Worm (Caenorhabditis elegans) whole organism, L1 larva: Measurements from ENCODE around the gene pals-31.

Experiments used
- Y116A8C.19 ChIP-seq: sonication (generic microtip); optimal IDR thresholded peaks from 2 replicates; lab custom pipeline; 2016; ENCODE audit warnings: missing compliant biosample characterization, missing genetic modification characterization, borderline replicate concordance
- aly-2 ChIP-seq: fragments of 150-350 bp; optimal IDR thresholded peaks from 2 replicates; lab custom pipeline; 2014; ENCODE audit warnings: missing biosample characterization, missing genetic modification characterization
- ama-1 ChIP-seq: fragments of 150-350 bp; optimal IDR thresholded peaks from 2 replicates; lab custom pipeline; 2014
- ceh-63 ChIP-seq: fragments of 200-800 bp; sonication (Bioruptor generic); optimal IDR thresholded peaks from 2 replicates; lab custom pipeline; 2018; ENCODE audit warnings: mild to moderate bottlenecking, missing genetic modification characterization, missing compliant biosample characterization
- ceh-8 ChIP-seq: fragments of 200-800 bp; sonication (Bioruptor generic); optimal IDR thresholded peaks from 2 replicates; lab custom pipeline; 2018; ENCODE audit warnings: mild to moderate bottlenecking, missing genetic modification characterization, moderate library complexity, missing compliant biosample characterization
- ceh-90 ChIP-seq: sonication (generic microtip); optimal IDR thresholded peaks from 2 replicates; lab custom pipeline; 2016; ENCODE audit warnings: missing genetic modification characterization, missing compliant biosample characterization
- ces-1 ChIP-seq: fragments of 150-350 bp; optimal IDR thresholded peaks from 2 replicates; lab custom pipeline; 2014; ENCODE audit warnings: missing biosample characterization, missing genetic modification reagents, missing genetic modification characterization
- efl-3 ChIP-seq: fragments of 200-800 bp; sonication (Bioruptor generic); optimal IDR thresholded peaks from 2 replicates; lab custom pipeline; 2018; ENCODE audit warnings: mild to moderate bottlenecking, missing genetic modification characterization, missing compliant biosample characterization
- egl-13 ChIP-seq: sonication (generic microtip); optimal IDR thresholded peaks from 2 replicates; lab custom pipeline; 2016; ENCODE audit warnings: missing genotype, missing genetic modification reagents, missing genetic modification characterization, missing compliant biosample characterization
- elt-3 ChIP-seq, 6 experiments: fragments of 150-350 bp in 1 of 6; sonication (generic microtip); optimal IDR thresholded peaks; 2 replicates each; lab custom pipeline; 2017 to 2018; ENCODE audit warnings: missing biosample characterization in 6 of 6, missing genetic modification characterization in 6 of 6, inconsistent platforms in 1 of 6
- fkh-8 ChIP-seq: sonication (generic microtip); optimal IDR thresholded peaks from 2 replicates; lab custom pipeline; 2016; ENCODE audit warnings: mild to moderate bottlenecking, missing genetic modification characterization, missing compliant biosample characterization
- hlh-4 ChIP-seq: sonication (generic microtip); optimal IDR thresholded peaks from 2 replicates; lab custom pipeline; 2016; ENCODE audit warnings: mild to moderate bottlenecking, missing genetic modification characterization, missing compliant biosample characterization
- isw-1 ChIP-seq: fragments of 200-800 bp; sonication (Bioruptor generic); IDR thresholded peaks from 2 replicates; pipeline ENCODE4 v1.3.6; 2022; ENCODE audit warnings: missing genetic modification characterization, missing compliant biosample characterization
- lin-13 ChIP-seq: fragments of 150-350 bp; optimal IDR thresholded peaks from 2 replicates; lab custom pipeline; 2014; ENCODE audit warnings: missing biosample characterization, missing genetic modification reagents, missing genetic modification characterization
- lin-15B ChIP-seq: fragments of 150-350 bp; sonication (generic microtip); optimal IDR thresholded peaks from 3 replicates; lab custom pipeline; 2014; ENCODE audit warnings: missing biosample characterization, missing genetic modification characterization
- lin-35 ChIP-seq, 2 experiments: fragments of 150-350 bp; optimal IDR thresholded peaks; 2 replicates each; lab custom pipeline; 2014; ENCODE audit warnings: missing biosample characterization in 2 of 2, missing genetic modification characterization in 2 of 2, missing genetic modification reagents in 2 of 2
- lsy-2 ChIP-seq, 2 experiments: fragments of 150-350 bp; optimal IDR thresholded peaks; 2 replicates each; lab custom pipeline; 2014; ENCODE audit warnings: missing biosample characterization in 2 of 2, missing genetic modification characterization in 2 of 2
- mab-9 ChIP-seq: fragments of 200-800 bp; sonication (Bioruptor generic); IDR thresholded peaks from 2 replicates; pipeline ENCODE4 v1.3.6; 2022; ENCODE audit warnings: missing genetic modification reagents, missing genetic modification characterization, missing compliant biosample characterization
- nhr-20 ChIP-seq: sonication (generic microtip); optimal IDR thresholded peaks from 2 replicates; lab custom pipeline; 2016; ENCODE audit warnings: mild to moderate bottlenecking, missing genetic modification characterization, missing compliant biosample characterization
- nhr-76 ChIP-seq: sonication (generic microtip); optimal IDR thresholded peaks from 2 replicates; lab custom pipeline; 2017; ENCODE audit warnings: missing biosample characterization, missing genetic modification characterization
- pax-3 ChIP-seq: fragments of 200-800 bp; sonication (Bioruptor generic); optimal IDR thresholded peaks from 2 replicates; lab custom pipeline; 2018; ENCODE audit warnings: mild to moderate bottlenecking, missing genetic modification characterization, moderate library complexity, missing compliant biosample characterization
- pqm-1 ChIP-seq: sonication (generic microtip); optimal IDR thresholded peaks from 3 replicates; lab custom pipeline; 2017; ENCODE audit warnings: missing biosample characterization, missing genetic modification characterization
- rnt-1 ChIP-seq: sonication (generic microtip); optimal IDR thresholded peaks from 2 replicates; lab custom pipeline; 2016; ENCODE audit warnings: mild to moderate bottlenecking, missing genetic modification characterization, moderate library complexity, missing compliant biosample characterization
- skn-1 ChIP-seq: fragments of 150-350 bp; optimal IDR thresholded peaks from 2 replicates; lab custom pipeline; 2014; ENCODE audit warnings: missing biosample characterization, missing genetic modification characterization
- snu-23 ChIP-seq: sonication (generic microtip); optimal IDR thresholded peaks from 2 replicates; lab custom pipeline; 2016; ENCODE audit warnings: missing genetic modification characterization, missing compliant biosample characterization
- sox-4 ChIP-seq: sonication (generic microtip); optimal IDR thresholded peaks from 2 replicates; lab custom pipeline; 2016; ENCODE audit warnings: missing genetic modification characterization, missing compliant biosample characterization
- sup-37 ChIP-seq: fragments of 200-800 bp; sonication (Bioruptor generic); optimal IDR thresholded peaks from 2 replicates; lab custom pipeline; 2018; ENCODE audit warnings: mild to moderate bottlenecking, missing genetic modification characterization, missing compliant biosample characterization
- swsn-7 ChIP-seq: sonication (generic microtip); optimal IDR thresholded peaks from 2 replicates; lab custom pipeline; 2016; ENCODE audit warnings: missing genetic modification characterization, missing compliant biosample characterization
- tlp-1 ChIP-seq: fragments of 150-350 bp; optimal IDR thresholded peaks from 2 replicates; lab custom pipeline; 2014; ENCODE audit warnings: missing biosample characterization, missing genetic modification characterization
- unc-62 ChIP-seq: fragments of 150-350 bp; optimal IDR thresholded peaks from 2 replicates; lab custom pipeline; 2014; ENCODE audit warnings: missing biosample characterization, missing genetic modification reagents, missing genetic modification characterization
- unc-98 ChIP-seq: fragments of 200-800 bp; sonication (Bioruptor generic); IDR thresholded peaks from 2 replicates; pipeline ENCODE4 v1.3.6; 2022; ENCODE audit warnings: missing genetic modification characterization, missing compliant biosample characterization
- vab-15 ChIP-seq: sonication (generic microtip); optimal IDR thresholded peaks from 2 replicates; lab custom pipeline; 2017; ENCODE audit warnings: missing genotype, mild to moderate bottlenecking, missing genetic modification characterization, missing compliant biosample characterization
- xbp-1 ChIP-seq: sonication (generic microtip); optimal IDR thresholded peaks from 2 replicates; lab custom pipeline; 2016; ENCODE audit warnings: missing genetic modification characterization, missing compliant biosample characterization
- zag-1 ChIP-seq: fragments of 150-350 bp; optimal IDR thresholded peaks from 2 replicates; lab custom pipeline; 2014; ENCODE audit warnings: missing biosample characterization, missing genetic modification characterization

The pals-31 gene

DNA sequence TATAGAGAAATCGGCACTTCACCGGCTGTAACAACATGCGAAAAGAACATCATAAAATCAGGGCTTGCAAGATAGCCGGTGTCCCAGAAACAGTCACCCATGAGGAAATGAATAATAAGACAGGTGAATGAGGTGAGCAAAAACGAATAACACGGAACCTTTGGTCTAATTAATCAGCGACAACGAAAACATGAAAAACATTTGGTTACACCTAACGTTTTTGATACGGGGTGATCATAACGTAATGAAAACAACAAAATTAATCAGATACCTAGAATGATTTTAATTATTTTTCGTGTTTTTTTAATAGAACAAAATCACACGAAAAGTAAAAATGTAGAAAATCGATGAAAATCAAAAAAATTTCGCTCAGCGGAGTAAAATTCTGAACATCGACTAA, 19.4 kb downstream of the pals-31 start, which contains the start of gene srh-245:
srh-245 (minus strand) TSS at position 101 of the 400 bp plus-strand sequence.
- TF ChIP-seq unc-98 (GFP tag; lab: Robert Waterston, UW) = no peak
- no peak for TF ChIP-seq efl-3 (GFP tag; lab: Kevin White, UChicago)
- TF ChIP-seq snu-23 = no peak
- TF ChIP-seq vab-15 (tag; lab: Kevin White, UChicago) = no peak
- no peak for TF ChIP-seq isw-1 (GFP tag; lab: Robert Waterston, UW)
- no peak for TF ChIP-seq unc-62 (GFP tag; lab: Kevin White, UChicago)
- no peak for TF ChIP-seq swsn-7 (tag; lab: Kevin White, UChicago)
- TF ChIP-seq lin-13 (GFP tag; lab: Kevin White, UChicago) = no peak
- TF ChIP-seq ceh-8 (GFP tag; lab: Kevin White, UChicago) = no peak
- no peak for TF ChIP-seq rnt-1
- TF ChIP-seq Y116A8C.19 (tag; lab: Kevin White, UChicago) = no peak

DNA sequence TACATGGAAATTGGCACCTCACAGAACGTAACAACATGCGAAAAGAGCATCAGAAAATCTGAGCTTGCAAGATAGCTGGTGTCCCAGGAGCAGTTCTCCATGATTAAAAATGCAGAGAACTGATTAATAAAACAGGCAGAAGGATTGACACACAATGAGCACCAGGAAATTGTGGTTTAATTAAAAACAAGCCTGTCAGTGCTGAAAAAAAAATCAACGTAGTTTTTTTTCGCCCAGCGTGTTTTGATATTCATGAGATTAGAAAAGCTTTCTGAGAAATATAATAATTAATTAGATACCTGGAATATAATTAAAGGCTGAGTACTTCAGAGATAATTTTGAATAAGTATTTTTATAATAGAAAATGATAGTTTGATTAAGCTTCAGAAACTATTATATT, 21.3 kb downstream of the pals-31 start, which contains the start of gene srh-246:
srh-246 (minus strand) TSS at position 101 of the 400 bp plus-strand sequence.
- TF ChIP-seq lin-35 (GFP tag; optimal IDR thresholded peaks at IDR 0.05; lab: Kevin White, UChicago) (no peak), nhr-20 (tag; lab: Kevin White, UChicago) (no peak), egl-13 (tag; lab: Kevin White, UChicago) (no peak), ceh-90 (tag; lab: Kevin White, UChicago) (no peak), ceh-8 (GFP tag; lab: Kevin White, UChicago) (no peak), nhr-76 (tag; lab: Kevin White, UChicago) (no peak), ama-1 (lab: Kevin White, UChicago) (no peak), skn-1 (tag; lab: Kevin White, UChicago) (no peak), sup-37 (GFP tag; lab: Kevin White, UChicago) (no peak), aly-2 (tag; lab: Kevin White, UChicago) (no peak), pqm-1 (tag; lab: Kevin White, UChicago) (no peak), fkh-8 (no peak), isw-1 (GFP tag; lab: Robert Waterston, UW) (no peak), ces-1 (GFP tag; lab: Kevin White, UChicago) (no peak), efl-3 (GFP tag; lab: Kevin White, UChicago) (no peak), zag-1 (tag; lab: Kevin White, UChicago) (no peak), ceh-63 (no peak), pax-3 (tag; lab: Kevin White, UChicago) (no peak), rnt-1 (no peak), sox-4 (tag; lab: Kevin White, UChicago) (no peak)
- TF ChIP-seq, all 84 proteins: peak for 0

DNA sequence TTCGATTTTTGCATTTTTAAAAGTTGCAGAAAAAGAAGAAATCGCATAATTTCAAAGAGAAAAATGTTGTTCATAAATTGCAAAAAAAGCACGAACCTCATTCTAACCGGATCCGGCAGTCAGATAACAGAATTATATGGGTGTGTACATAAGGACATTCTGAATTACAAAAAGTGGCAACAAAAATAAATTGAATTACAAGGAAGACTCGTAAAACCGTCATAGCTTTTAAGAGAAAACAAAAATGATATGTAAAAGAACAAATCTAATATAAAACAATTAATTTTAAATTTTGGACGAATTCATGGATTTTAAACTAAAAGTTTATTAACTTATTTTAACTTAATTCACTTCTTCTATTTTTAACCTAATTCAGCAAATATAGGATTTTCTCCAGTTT, 23.8 kb downstream of the pals-31 start, which contains the start of gene F31F4.17:
F31F4.17 (minus strand) TSS at position 101 of the 400 bp plus-strand sequence.
- no peak for TF ChIP-seq sox-4 (tag; lab: Kevin White, UChicago)
- no peak for TF ChIP-seq lsy-2 (tag; optimal IDR thresholded peaks at IDR 0.05; lab: Kevin White, UChicago)
- no peak for TF ChIP-seq Y116A8C.19 (tag; lab: Kevin White, UChicago)

ce11 chrV:664337-664847, 28.0 kb downstream of the pals-31 start, which contains the start of the genes F31F4.11 and srh-266:
TSS of gene F31F4.11 (minus strand) at chrV:664437.
TSS of gene srh-266 (plus strand) at chrV:664797.
- TF ChIP-seq tlp-1 (tag; lab: Kevin White, UChicago) (no peak), mab-9 (GFP tag; lab: Robert Waterston, UW) (no peak), sox-4 (tag; lab: Kevin White, UChicago) (no peak), efl-3 (GFP tag; lab: Kevin White, UChicago) (no peak), aly-2 (tag; lab: Kevin White, UChicago) (no peak), lin-15B (tag; lab: Kevin White, UChicago) (no peak), elt-3 (tag; optimal IDR thresholded peaks at IDR 0.05; lab: Kevin White, UChicago) (no peak), hlh-4 (tag; lab: Kevin White, UChicago) (peak; percentile 14), xbp-1 (tag; lab: Kevin White, UChicago) (no peak)
